Fruit fly (Drosophila melanogaster) whole organism: Measurements from ENCODE around the gene Dpy-30L2.

Experiments used
- CG8478 ChIP-seq: fragments of >200 bp; optimal IDR thresholded peaks from 2 replicates; lab custom pipeline; 2018; ENCODE audit warnings: inconsistent platforms
- EcR ChIP-seq, 2 experiments: fragments of >200 bp; optimal IDR thresholded peaks; 2 replicates each; lab custom pipeline; 2017; ENCODE audit warnings: missing biosample characterization in 2 of 2, missing genetic modification characterization in 2 of 2, missing genetic modification reagents in 2 of 2
- pan ChIP-seq: fragments of >200 bp; optimal IDR thresholded peaks from 2 replicates; lab custom pipeline; 2017
- usp ChIP-seq: fragments of >200 bp; optimal IDR thresholded peaks from 2 replicates; lab custom pipeline; 2017; ENCODE audit warnings: missing biosample characterization, missing genetic modification characterization, mixed read lengths

DNA sequence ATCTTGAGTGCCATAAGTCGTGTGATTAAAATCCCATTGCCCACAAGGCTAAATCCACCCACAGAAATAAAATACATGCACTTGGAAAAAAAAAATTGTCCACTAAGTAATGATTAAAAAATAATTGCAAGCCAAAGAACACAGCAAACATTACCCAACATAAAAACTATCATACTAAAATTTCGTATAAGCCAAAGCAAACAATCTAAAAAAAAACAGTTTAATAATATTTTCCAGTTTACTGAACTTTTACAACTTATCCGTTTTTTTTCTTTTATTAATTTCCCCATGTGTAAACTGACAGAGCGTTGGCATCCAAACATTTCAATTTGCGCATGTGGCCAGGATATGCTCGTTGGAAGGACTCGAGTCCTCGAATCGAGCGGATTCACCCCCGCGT, 32.7 kb upstream of the Dpy-30L2 start:
- no peak for TF ChIP-seq pan (lab: Kevin White, UChicago)
- TF ChIP-seq CG8478 (lab: Kevin White, UChicago), result no peak
- TF ChIP-seq usp (GFP tag; lab: Kevin White, UChicago), result no peak
- no peak for TF ChIP-seq EcR (GFP tag; optimal IDR thresholded peaks at IDR 0.05; lab: Kevin White, UChicago)
